Fruit fly (Drosophila melanogaster) S2 (cell line): ENCODE results near the gene aurA.

ENCODE experiments used
- CG8478 ChIP-seq: fragments of >200 bp; optimal IDR thresholded peaks from 2 replicates; lab custom pipeline; 2018
- CTCF ChIP-seq, 2 experiments: fragments of >200 bp; optimal IDR thresholded peaks; 2 replicates each; lab custom pipeline; 2018

dm6 chr3R:11984862-11985261, 21.9 kb downstream of the aurA start:
- no peak for TF ChIP-seq CG8478 (lab: Kevin White, UChicago)
- no peak for TF ChIP-seq CTCF (optimal IDR thresholded peaks at IDR 0.05; lab: Kevin White, UChicago)
